Fruit fly (Drosophila melanogaster): Measurements from ENCODE around the gene RnpS1.

Gene RnpS1

dm6 chr3R:9555334-9555974, 3.6 kb downstream of the RnpS1 start, which contains the start of the genes CG9386 and BckdhA (continued):
- TF ChIP-seq CG14050 (GFP tag; IDR thresholded peaks at IDR 0.05) (no peak), Usf (GFP tag; optimal IDR thresholded peaks at IDR 0.05) (no peak), CG11247 (GFP tag; IDR thresholded peaks at IDR 0.05) (peak; percentile 66), her (GFP tag; optimal IDR thresholded peaks at IDR 0.05) (peak; percentile 25), ind (GFP tag; optimal IDR thresholded peaks at IDR 0.05) (peak; percentile 52), Hr78 (GFP tag; optimal IDR thresholded peaks at IDR 0.05) (no peak), Dbx (GFP tag; IDR thresholded peaks at IDR 0.05) (peak; percentile 53; the same call in 2 of the 3 replicates), CG34422 (GFP tag; IDR thresholded peaks at IDR 0.05) (no peak), Aef1 (GFP tag; IDR thresholded peaks at IDR 0.05) (peak; percentile 13; the same call in 1 of the 3 replicates), pnt (GFP tag; optimal IDR thresholded peaks at IDR 0.05) (peak; percentile 34), Nf-YB (GFP tag; optimal IDR thresholded peaks at IDR 0.05) (peak; percentile 0)

DNA sequence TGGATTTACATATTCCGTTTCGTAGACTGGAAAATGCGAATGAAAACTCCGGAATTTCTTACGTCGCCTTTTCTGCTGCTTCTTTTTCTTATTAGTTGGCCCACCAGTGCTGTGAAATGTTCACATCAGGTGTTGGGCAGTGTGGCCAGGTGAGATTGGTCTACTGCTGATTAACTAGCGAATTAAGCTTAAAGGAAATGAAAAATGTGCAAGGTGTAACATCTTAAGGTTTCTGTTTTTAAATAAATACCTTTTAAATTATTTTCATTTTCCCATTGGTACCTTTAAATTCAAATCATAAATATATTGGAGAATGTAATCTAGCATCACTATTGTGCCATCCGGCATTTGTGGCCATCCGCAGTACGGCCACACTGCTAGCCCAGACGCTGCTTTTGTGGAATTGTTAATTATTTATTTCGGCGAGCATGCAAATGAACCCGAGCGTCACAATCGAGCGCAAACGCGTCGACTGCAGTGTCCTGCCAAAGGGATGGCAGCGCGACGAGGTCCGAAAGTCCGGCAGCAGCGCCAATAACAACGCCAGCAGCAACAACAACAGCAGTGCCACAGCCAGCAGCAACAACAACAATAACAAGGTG, 7.7 kb downstream of the RnpS1 start, which contains the start of the genes AP-1mu and MBD-like:
Gene AP-1mu, minus strand, starts transcription at position 113 of the 602 bp plus-strand sequence.
Gene MBD-like, plus strand, starts transcription at position 348 of the 602 bp plus-strand sequence.
- TF ChIP-seq CG4424 (GFP tag; optimal IDR thresholded peaks at IDR 0.05) (peak; percentile 70), stwl (tag; optimal IDR thresholded peaks at IDR 0.05) (peak; percentile 73), CG10274 (GFP tag; optimal IDR thresholded peaks at IDR 0.05) (no peak), CG7271 (tag; optimal IDR thresholded peaks at IDR 0.05) (no peak), row (GFP tag; IDR thresholded peaks at IDR 0.05) (peak; percentile 85), HLH3B (GFP tag; IDR thresholded peaks at IDR 0.05) (peak; percentile 40; the same call in 1 of the 2 replicates), Nf-YB (GFP tag; optimal IDR thresholded peaks at IDR 0.05) (peak; percentile 18), CG8359 (GFP tag; optimal IDR thresholded peaks at IDR 0.05; ENCODE audit: borderline replicate concordance) (peak; percentile 35), Sin3A (optimal IDR thresholded peaks at IDR 0.05) (peak; percentile 94), Antp (GFP tag; optimal IDR thresholded peaks at IDR 0.05) (peak; percentile 63), crp (GFP tag; optimal IDR thresholded peaks at IDR 0.05) (peak in 1 of 2 experiments; percentile 76), CG17829 (tag; optimal IDR thresholded peaks at IDR 0.05) (peak; percentile 57), luna (GFP tag; optimal IDR thresholded peaks at IDR 0.05) (peak; percentile 57), CG10565 (GFP tag; optimal IDR thresholded peaks at IDR 0.05) (no peak), her (GFP tag; optimal IDR thresholded peaks at IDR 0.05) (peak; percentile 9), CG34376 (GFP tag; optimal IDR thresholded peaks at IDR 0.05) (peak; percentile 68), chn (GFP tag; optimal IDR thresholded peaks at IDR 0.05) (peak; percentile 77), CG13894 (tag; optimal IDR thresholded peaks at IDR 0.05) (peak; percentile 11), CG17912 (GFP tag; optimal IDR thresholded peaks at IDR 0.05) (peak; percentile 33), Hr51 (GFP tag; optimal IDR thresholded peaks at IDR 0.05) (peak in 1 of 2 experiments; percentile 65), CG10543 (GFP tag; optimal IDR thresholded peaks at IDR 0.05) (peak; percentile 64), eyg (GFP tag; optimal IDR thresholded peaks at IDR 0.05) (peak; percentile 19), mld (GFP tag; IDR thresholded peaks at IDR 0.05; ENCODE audit: partially characterized antibody) (0 out of 3 replicates have a peak, but pooled peaks have one; percentile 17), Dfd (GFP tag; optimal IDR thresholded peaks at IDR 0.05) (no peak), CG14667 (GFP tag; IDR thresholded peaks at IDR 0.05) (peak; percentile 43), CG12071 (GFP tag; optimal IDR thresholded peaks at IDR 0.05) (no peak), Sox102F (GFP tag; optimal IDR thresholded peaks at IDR 0.05) (no peak), CG12219 (GFP tag; optimal IDR thresholded peaks at IDR 0.05) (no peak), CG18476 (GFP tag; optimal IDR thresholded peaks at IDR 0.05) (peak; percentile 62), CG34422 (GFP tag; IDR thresholded peaks at IDR 0.05) (peak; percentile 59; the same call in 1 of the 3 replicates), CG11504 (tag; optimal IDR thresholded peaks at IDR 0.05) (no peak), CG15601 (tag; optimal IDR thresholded peaks at IDR 0.05) (peak; percentile 58), sens (GFP tag) (peak; percentile 92), Sry-β (GFP tag; optimal IDR thresholded peaks at IDR 0.05) (peak; percentile 76), Nf-YA (GFP tag; IDR thresholded peaks at IDR 0.05) (no peak), onecut (GFP tag; IDR thresholded peaks at IDR 0.05) (peak; percentile 7; the same call in 1 of the 2 replicates), CG43689 (GFP tag; IDR thresholded peaks at IDR 0.05) (no peak), gcm (GFP tag; optimal IDR thresholded peaks at IDR 0.05) (peak; percentile 38)
